Fruit fly (Drosophila melanogaster): Measurements from ENCODE around the gene CG5758.
A peak's percentile ranks its signal among the peaks of the same experiment; 100 is the strongest.

dm6 chr2L:18145253-18145652 is 25.5 kb downstream of the CG5758 start:
- TF ChIP-seq Blimp-1 (GFP tag; optimal IDR thresholded peaks at IDR 0.05) (peak; percentile 75), spab (GFP tag; optimal IDR thresholded peaks at IDR 0.05) (peak; percentile 87), Gug (GFP tag; IDR thresholded peaks at IDR 0.05) (peak; percentile 62), net (GFP tag; optimal IDR thresholded peaks at IDR 0.05) (peak; percentile 87), Sox15 (GFP tag; optimal IDR thresholded peaks at IDR 0.05) (peak; percentile 90), CG11762 (GFP tag; optimal IDR thresholded peaks at IDR 0.05; ENCODE audit: insufficient read depth) (peak; percentile 89), Eip75B (GFP tag; optimal IDR thresholded peaks at IDR 0.05) (peak; percentile 91), CG9139 (GFP tag; optimal IDR thresholded peaks at IDR 0.05) (peak; percentile 88), CG11294 (GFP tag; IDR thresholded peaks at IDR 0.05) (peak; percentile 76; the same call in 1 of the 2 replicates), achi (GFP tag; optimal IDR thresholded peaks at IDR 0.05) (peak; percentile 91), CG32006 (GFP tag; optimal IDR thresholded peaks at IDR 0.05) (peak; percentile 82), eg (GFP tag; IDR thresholded peaks at IDR 0.05) (peak; percentile 87), CG6163 (GFP tag; IDR thresholded peaks at IDR 0.05) (peak; percentile 96), Hr39 (GFP tag; optimal IDR thresholded peaks at IDR 0.05) (peak; percentile 94)

All from whole organism, prepupa.